Worm (Caenorhabditis elegans) whole organism, L3 larva: ENCODE results near the gene T16G12.10.

Experiments used
- R02D3.7 ChIP-seq: fragments of 150-350 bp; optimal IDR thresholded peaks from 2 replicates; lab custom pipeline; 2014; ENCODE audit warnings: missing biosample characterization, missing genetic modification characterization
- eor-1 ChIP-seq, 2 experiments: fragments of 150-350 bp; optimal IDR thresholded peaks; 2 replicates each; lab custom pipeline; 2014 to 2018; ENCODE audit warnings: missing biosample characterization in 2 of 2, missing genetic modification characterization in 2 of 2
- mdl-1 ChIP-seq: fragments of 150-350 bp; optimal IDR thresholded peaks from 2 replicates; lab custom pipeline; 2014; ENCODE audit warnings: missing biosample characterization, missing genetic modification characterization
- nhr-25 ChIP-seq: sonication (generic microtip); optimal IDR thresholded peaks from 2 replicates; lab custom pipeline; 2017; ENCODE audit warnings: missing biosample characterization, missing genetic modification characterization
- nhr-28 ChIP-seq: fragments of 150-350 bp; optimal IDR thresholded peaks from 2 replicates; lab custom pipeline; 2014; ENCODE audit warnings: missing biosample characterization, missing genetic modification characterization
- nhr-77 ChIP-seq: fragments of 150-350 bp; optimal IDR thresholded peaks from 2 replicates; lab custom pipeline; 2014; ENCODE audit warnings: missing biosample characterization, missing genetic modification characterization

DNA sequence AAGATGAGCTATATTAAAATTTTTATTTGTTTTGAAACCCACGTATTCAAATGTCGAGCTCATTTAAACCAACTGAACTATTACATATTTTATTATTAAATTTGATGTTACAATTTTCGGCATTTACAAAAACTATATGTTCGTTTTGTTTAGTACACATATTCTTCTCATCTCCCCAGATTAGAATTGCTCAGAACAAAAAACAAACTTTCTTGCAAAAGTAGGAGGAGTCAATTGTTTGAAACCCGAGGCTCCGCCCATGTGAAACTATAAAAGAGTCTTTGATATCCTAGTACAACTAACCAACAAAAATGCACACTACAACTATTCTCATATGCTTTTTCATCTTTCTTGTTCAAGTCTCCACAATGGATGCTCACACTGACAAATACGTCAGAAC is 29.9 kb downstream of the T16G12.10 start, which contains the start of gene ins-22:
- TF ChIP-seq nhr-28 (tag; lab: Kevin White, UChicago) (no peak), mdl-1 (tag; lab: Kevin White, UChicago) (no peak), eor-1 (tag; optimal IDR thresholded peaks at IDR 0.05; lab: Kevin White, UChicago) (no peak), nhr-25 (no peak), R02D3.7 (tag; lab: Kevin White, UChicago) (no peak), nhr-77 (tag; lab: Kevin White, UChicago) (no peak)
